Worm (Caenorhabditis elegans) whole organism, L4 larva: ENCODE data around the gene fbxb-112.

Experiments
- T20F7.1 ChIP-seq: fragments of 200-800 bp; sonication (Bioruptor generic); optimal IDR thresholded peaks from 2 replicates; lab custom pipeline; 2018; ENCODE audit warnings: mild to moderate bottlenecking, missing genetic modification characterization, missing compliant biosample characterization
- ama-1 ChIP-seq: fragments of 150-350 bp; optimal IDR thresholded peaks from 2 replicates; lab custom pipeline; 2014; ENCODE audit warnings: inconsistent platforms, mixed read lengths
- mdl-1 ChIP-seq, 2 experiments: fragments of 150-350 bp in 1 of 2; sonication (generic microtip) in 1 of 2; optimal IDR thresholded peaks; 2 replicates each; lab custom pipeline; 2014 to 2017; ENCODE audit warnings: missing biosample characterization in 2 of 2, missing genetic modification characterization in 2 of 2
- unc-130 ChIP-seq: sonication (generic microtip); optimal IDR thresholded peaks from 2 replicates; lab custom pipeline; 2016; ENCODE audit warnings: missing genetic modification reagents, missing genetic modification characterization, missing compliant biosample characterization

DNA sequence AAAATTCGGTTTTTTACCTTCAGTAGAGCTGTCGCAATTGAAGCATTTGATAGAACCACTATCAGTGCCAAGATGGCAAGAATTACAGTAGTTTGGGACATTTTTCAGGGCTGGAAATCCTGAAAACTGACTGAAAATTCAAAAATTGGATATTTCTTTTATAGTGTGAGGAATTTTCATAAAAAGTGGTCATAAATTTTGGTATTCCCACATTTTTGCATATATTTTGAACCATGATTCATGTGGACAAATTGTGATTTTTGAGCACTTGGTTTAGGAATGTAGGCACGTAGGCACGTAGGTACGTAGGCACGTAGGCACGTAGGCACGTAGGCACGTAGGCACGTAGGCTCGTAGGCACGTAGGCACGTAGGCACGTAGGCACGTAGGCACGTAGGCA is 21.3 kb downstream of the fbxb-112 start, which contains the start of gene Y49F6B.19:
- no peak for TF ChIP-seq ama-1 (lab: Kevin White, UChicago)
- TF ChIP-seq mdl-1 (tag; optimal IDR thresholded peaks at IDR 0.05; lab: Kevin White, UChicago), result no peak
- no peak for TF ChIP-seq T20F7.1
- no peak for TF ChIP-seq unc-130
